Fruit fly (Drosophila melanogaster) whole organism, embryonic: ENCODE measurements around the gene Sk1.

Experiments
- Adf1 ChIP-seq: fragments of 200-800 bp; sonication (Bioruptor generic); IDR thresholded peaks from 2 replicates; pipeline ENCODE4 v1.3.6; 2022; ENCODE audit warnings: missing biosample characterization, missing genetic modification characterization
- BtbVII ChIP-seq: fragments of 200-800 bp; sonication (Bioruptor generic); optimal IDR thresholded peaks from 3 replicates; lab custom pipeline; 2017; ENCODE audit warnings: missing biosample characterization, mild to moderate bottlenecking, missing genetic modification characterization
- CG10543 ChIP-seq: fragments of 200-800 bp; sonication (Bioruptor generic); optimal IDR thresholded peaks from 3 replicates; lab custom pipeline; 2017; ENCODE audit warnings: missing biosample characterization, mild to moderate bottlenecking, missing genetic modification characterization, moderate library complexity
- CG11398 ChIP-seq: fragments of 200-800 bp; sonication (Bioruptor generic); optimal IDR thresholded peaks from 2 replicates; lab custom pipeline; 2016; ENCODE audit warnings: missing biosample characterization, missing genetic modification characterization
- CG12071 ChIP-seq: fragments of 200-800 bp; sonication (Bioruptor generic); optimal IDR thresholded peaks from 3 replicates; lab custom pipeline; 2018; ENCODE audit warnings: missing biosample characterization, mild to moderate bottlenecking, missing genetic modification characterization
- CG13296 ChIP-seq: fragments of 200-800 bp; sonication (Bioruptor generic); optimal IDR thresholded peaks from 3 replicates; lab custom pipeline; 2018; ENCODE audit warnings: missing biosample characterization, mild to moderate bottlenecking, missing genetic modification characterization
- CG14050 ChIP-seq: fragments of 200-800 bp; sonication (Bioruptor generic); IDR thresholded peaks from 3 replicates; pipeline ENCODE4 v1.3.6; 2022; ENCODE audit warnings: missing biosample characterization, missing genetic modification characterization
- CG15269 ChIP-seq: fragments of 200-800 bp; sonication (Bioruptor generic); optimal IDR thresholded peaks from 2 replicates; lab custom pipeline; 2018; ENCODE audit warnings: missing biosample characterization, mild to moderate bottlenecking, missing genetic modification characterization, moderate library complexity
- CG1529 ChIP-seq: fragments of 200-800 bp; sonication (Bioruptor generic); optimal IDR thresholded peaks from 3 replicates; lab custom pipeline; 2018; ENCODE audit warnings: missing biosample characterization, missing genetic modification characterization
- CG16863 ChIP-seq: fragments of 200-800 bp; sonication (Bioruptor generic); optimal IDR thresholded peaks from 3 replicates; lab custom pipeline; 2016; ENCODE audit warnings: missing biosample characterization, missing genetic modification characterization
- CG17359 ChIP-seq: fragments of 200-800 bp; sonication (Bioruptor generic); optimal IDR thresholded peaks from 3 replicates; lab custom pipeline; 2018; ENCODE audit warnings: missing biosample characterization, mild to moderate bottlenecking, missing genetic modification characterization, moderate library complexity
- CG3065 ChIP-seq: fragments of 200-800 bp; sonication (Bioruptor generic); optimal IDR thresholded peaks from 2 replicates; lab custom pipeline; 2016; ENCODE audit warnings: missing biosample characterization, missing genetic modification characterization
- CG34422 ChIP-seq: fragments of 200-800 bp; sonication (Bioruptor generic); IDR thresholded peaks from 3 replicates; pipeline ENCODE4 v1.3.6; 2022; ENCODE audit warnings: missing biosample characterization, missing genetic modification characterization
- CG4820 ChIP-seq: fragments of 200-800 bp; sonication (Bioruptor generic); optimal IDR thresholded peaks from 3 replicates; lab custom pipeline; 2016; ENCODE audit warnings: missing biosample characterization, missing genetic modification characterization
- CG5180 ChIP-seq: fragments of 200-800 bp; sonication (Bioruptor generic); optimal IDR thresholded peaks from 3 replicates; lab custom pipeline; 2017; ENCODE audit warnings: missing biosample characterization, missing genetic modification characterization, mild to moderate bottlenecking, moderate library complexity, missing genetic modification reagents
- CG6272 ChIP-seq: fragments of 200-800 bp; sonication (Bioruptor generic); IDR thresholded peaks from 2 replicates; pipeline ENCODE4 v1.3.6; 2022; ENCODE audit warnings: missing biosample characterization, missing genetic modification characterization
- CG9932 ChIP-seq: fragments of 200-800 bp; sonication (Bioruptor generic); IDR thresholded peaks from 2 replicates; pipeline ENCODE4 v1.3.6; 2022; ENCODE audit warnings: missing biosample characterization, missing genetic modification characterization
- Camta ChIP-seq: fragments of 200-800 bp; sonication (Bioruptor generic); optimal IDR thresholded peaks from 2 replicates; lab custom pipeline; 2016; ENCODE audit warnings: missing biosample characterization, missing genetic modification characterization
- Chrac-16 ChIP-seq: fragments of 200-800 bp; sonication (Bioruptor generic); optimal IDR thresholded peaks from 3 replicates; lab custom pipeline; 2016; ENCODE audit warnings: missing biosample characterization, missing genetic modification characterization
- D ChIP-seq, 2 experiments: fragments of 200-800 bp in 1 of 2; fragments of >200 bp in 1 of 2; sonication (Bioruptor generic) in 1 of 2; optimal IDR thresholded peaks; 2 replicates in 1 of 2; 3 replicates in 1 of 2; lab custom pipeline; 2017; ENCODE audit warnings: mild to moderate bottlenecking in 1 of 2, missing biosample characterization in 1 of 2, missing genetic modification characterization in 1 of 2, missing genetic modification reagents in 1 of 2
- ERR ChIP-seq: fragments of 200-800 bp; sonication (Bioruptor generic); optimal IDR thresholded peaks from 2 replicates; lab custom pipeline; 2016; ENCODE audit warnings: missing biosample characterization, missing genetic modification characterization
- Eip74EF ChIP-seq, 2 experiments: fragments of 200-800 bp in 1 of 2; fragments of >200 bp in 1 of 2; sonication (Bioruptor generic) in 1 of 2; optimal IDR thresholded peaks; 2 replicates each; lab custom pipeline; 2017 to 2019; ENCODE audit warnings: missing biosample characterization in 2 of 2, missing genetic modification characterization in 2 of 2, mild to moderate bottlenecking in 1 of 2, moderate library complexity in 1 of 2
- Ets65A ChIP-seq: fragments of 200-800 bp; sonication (Bioruptor generic); peaks from one replicate; lab custom pipeline; 2016; ENCODE audit warnings: missing biosample characterization, missing genetic modification characterization
- HmgZ ChIP-seq: fragments of 200-800 bp; sonication (Bioruptor generic); optimal IDR thresholded peaks from 2 replicates; lab custom pipeline; 2018; ENCODE audit warnings: missing biosample characterization, mild to moderate bottlenecking, missing genetic modification characterization
- Hr51 ChIP-seq, 2 experiments: fragments of 200-800 bp; sonication (Bioruptor generic); optimal IDR thresholded peaks; 2 replicates in 1 of 2; 3 replicates in 1 of 2; lab custom pipeline; 2016 to 2018; ENCODE audit warnings: missing biosample characterization in 2 of 2, missing genetic modification characterization in 2 of 2, mild to moderate bottlenecking in 1 of 2, moderate library complexity in 1 of 2
- Hsf ChIP-seq: fragments of 200-800 bp; sonication (Bioruptor generic); optimal IDR thresholded peaks from 3 replicates; lab custom pipeline; 2016; ENCODE audit warnings: missing biosample characterization, missing genetic modification characterization
- NC2α ChIP-seq: fragments of 200-800 bp; sonication (Bioruptor generic); optimal IDR thresholded peaks from 2 replicates; lab custom pipeline; 2016; ENCODE audit warnings: missing biosample characterization, missing genetic modification characterization
- NFAT ChIP-seq: fragments of 200-800 bp; sonication (Bioruptor generic); IDR thresholded peaks from 2 replicates; pipeline ENCODE4 v1.3.6; 2022; ENCODE audit warnings: missing biosample characterization, missing genetic modification characterization
- Stat92E ChIP-seq, 3 experiments: fragments of >200 bp in 2 of 3; fragments of 200-800 bp in 1 of 3; sonication (Bioruptor generic) in 1 of 3; optimal IDR thresholded peaks; 2 replicates each; lab custom pipeline; 2017 to 2019; ENCODE audit warnings: missing biosample characterization in 3 of 3, missing genetic modification characterization in 3 of 3, mild to moderate bottlenecking in 1 of 3, moderate library complexity in 1 of 3
- ab ChIP-seq: fragments of 200-800 bp; sonication (Bioruptor generic); optimal IDR thresholded peaks from 2 replicates; lab custom pipeline; 2016; ENCODE audit warnings: missing biosample characterization, missing genetic modification characterization
- ac ChIP-seq: fragments of 200-800 bp; sonication (Bioruptor generic); optimal IDR thresholded peaks from 3 replicates; lab custom pipeline; 2017; ENCODE audit warnings: missing biosample characterization, mild to moderate bottlenecking, missing genetic modification characterization
- al ChIP-seq: fragments of 200-800 bp; sonication (Bioruptor generic); IDR thresholded peaks from 2 replicates; pipeline ENCODE4 v1.3.6; 2022; ENCODE audit warnings: missing biosample characterization, missing genetic modification characterization
- bbx ChIP-seq: fragments of 200-800 bp; sonication (Bioruptor generic); IDR thresholded peaks from 2 replicates; pipeline ENCODE4 v1.3.6; 2022; ENCODE audit warnings: missing biosample characterization, missing genetic modification characterization; ENCODE audit not compliant: partially characterized antibody
- cato ChIP-seq: fragments of 200-800 bp; sonication (Bioruptor generic); optimal IDR thresholded peaks from 2 replicates; lab custom pipeline; 2016; ENCODE audit warnings: missing biosample characterization, missing genetic modification characterization, borderline replicate concordance
- dan ChIP-seq: fragments of 200-800 bp; sonication (Bioruptor generic); IDR thresholded peaks from 2 replicates; pipeline ENCODE4 v1.3.6; 2022; ENCODE audit warnings: missing biosample characterization, missing genetic modification characterization
- dati ChIP-seq: fragments of 200-800 bp; sonication (Bioruptor generic); IDR thresholded peaks from 2 replicates; pipeline ENCODE4 v1.3.6; 2022; ENCODE audit warnings: missing biosample characterization, missing genetic modification characterization
- fd96Cb ChIP-seq: fragments of 200-800 bp; sonication (Bioruptor generic); optimal IDR thresholded peaks from 2 replicates; lab custom pipeline; 2018; ENCODE audit warnings: missing biosample characterization, mild to moderate bottlenecking, missing genetic modification characterization, moderate library complexity
- hbn ChIP-seq: fragments of 200-800 bp; sonication (Bioruptor generic); IDR thresholded peaks from 2 replicates; pipeline ENCODE4 v1.3.6; 2022; ENCODE audit warnings: missing biosample characterization, missing genetic modification characterization; ENCODE audit not compliant: partially characterized antibody
- inv ChIP-seq: fragments of 200-800 bp; sonication (Bioruptor generic); IDR thresholded peaks from 2 replicates; pipeline ENCODE4 v1.3.6; 2022; ENCODE audit warnings: missing biosample characterization, missing genetic modification characterization; ENCODE audit not compliant: partially characterized antibody
- nerfin-1 ChIP-seq: fragments of 200-800 bp; sonication (Bioruptor generic); optimal IDR thresholded peaks from 3 replicates; lab custom pipeline; 2019; ENCODE audit warnings: missing biosample characterization, mild to moderate bottlenecking, missing genetic modification characterization, moderate library complexity
- p53 ChIP-seq: fragments of 200-800 bp; sonication (Bioruptor generic); optimal IDR thresholded peaks from 2 replicates; lab custom pipeline; 2016; ENCODE audit warnings: missing biosample characterization, missing genetic modification characterization
- pzg ChIP-seq: fragments of 200-800 bp; sonication (Bioruptor generic); optimal IDR thresholded peaks from 3 replicates; lab custom pipeline; 2018; ENCODE audit warnings: missing biosample characterization, mild to moderate bottlenecking, missing genetic modification characterization, moderate library complexity
- salm ChIP-seq: fragments of 200-800 bp; sonication (Bioruptor generic); optimal IDR thresholded peaks from 2 replicates; lab custom pipeline; 2018; ENCODE audit warnings: missing biosample characterization, mild to moderate bottlenecking, missing genetic modification characterization
- sc ChIP-seq, 3 experiments: fragments of >200 bp in 2 of 3; fragments of 200-800 bp in 1 of 3; sonication (Bioruptor generic) in 1 of 3; optimal IDR thresholded peaks; 2 replicates in 2 of 3; 3 replicates in 1 of 3; lab custom pipeline; 2017; ENCODE audit warnings: mild to moderate bottlenecking in 1 of 3, missing biosample characterization in 1 of 3, missing genetic modification characterization in 1 of 3, missing genetic modification reagents in 1 of 3
- sens ChIP-seq: fragments of 200-800 bp; sonication (Bioruptor generic); peaks from one replicate; lab custom pipeline; 2016; ENCODE audit warnings: missing biosample characterization, missing genetic modification characterization
- slou ChIP-seq: fragments of 200-800 bp; sonication (Bioruptor generic); optimal IDR thresholded peaks from 3 replicates; lab custom pipeline; 2016; ENCODE audit warnings: missing biosample characterization, missing genetic modification characterization
- sqz ChIP-seq: fragments of 200-800 bp; sonication (Bioruptor generic); optimal IDR thresholded peaks from 3 replicates; lab custom pipeline; 2018; ENCODE audit warnings: missing biosample characterization, mild to moderate bottlenecking, missing genetic modification characterization
- tin ChIP-seq: fragments of 200-800 bp; sonication (Bioruptor generic); optimal IDR thresholded peaks from 3 replicates; lab custom pipeline; 2016; ENCODE audit warnings: missing biosample characterization, missing genetic modification characterization
- tx ChIP-seq: fragments of 200-800 bp; sonication (Bioruptor generic); optimal IDR thresholded peaks from 2 replicates; lab custom pipeline; 2016; ENCODE audit warnings: missing biosample characterization, missing genetic modification characterization

The Sk1 gene

DNA sequence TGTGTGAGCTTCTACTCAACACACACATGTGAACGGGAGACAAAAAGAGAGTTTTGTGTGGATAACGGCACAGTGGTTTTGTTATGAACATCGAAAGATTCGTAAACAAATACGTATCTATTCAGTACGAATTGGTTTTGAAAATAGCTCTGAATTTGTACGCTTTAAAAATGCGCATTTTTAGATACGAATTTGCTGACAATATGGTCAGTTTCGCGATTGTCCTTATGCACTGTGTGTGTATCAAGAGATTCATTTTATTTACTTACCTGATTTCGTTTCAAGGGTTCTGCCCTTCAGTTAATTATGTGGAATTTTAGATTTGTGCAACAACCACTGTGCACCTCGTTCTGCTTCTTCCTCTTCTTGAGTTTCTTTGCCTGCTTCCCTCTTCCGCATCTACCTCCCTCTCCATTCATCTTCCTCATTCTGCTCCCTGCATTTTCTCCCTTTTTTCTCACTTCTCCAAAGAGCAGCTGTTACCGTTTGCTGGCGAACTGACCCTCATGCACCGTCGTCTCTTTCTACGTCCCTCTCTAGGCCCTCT lies 52.5 kb downstream of the Sk1 start (continued):
- TF ChIP-seq fd96Cb (tag; lab: Kevin White, UChicago) (peak; percentile 85), Camta (GFP tag; lab: Kevin White, UChicago) (peak; percentile 67), Chrac-16 (peak; percentile 74), ab (GFP tag; lab: Kevin White, UChicago) (no peak), bbx (GFP tag; lab: Robert Waterston, UW) (no peak), CG17359 (tag; lab: Kevin White, UChicago) (peak; percentile 59), Hr51 (GFP tag; optimal IDR thresholded peaks at IDR 0.05; lab: Kevin White, UChicago) (peak; percentile 19 to 49), Ets65A (GFP tag; lab: Kevin White, UChicago) (peak; percentile 92), CG5180 (GFP tag; lab: Kevin White, UChicago) (peak; percentile 26), CG12071 (GFP tag; lab: Kevin White, UChicago) (peak; percentile 13), sqz (GFP tag; lab: Kevin White, UChicago) (peak; percentile 54), Stat92E (GFP tag; optimal IDR thresholded peaks at IDR 0.05; lab: Kevin White, UChicago) (peak in 1 of 3 experiments; percentile 78), Hsf (GFP tag; lab: Kevin White, UChicago) (peak; percentile 83), inv (no peak), NFAT (no peak), dati (GFP tag; lab: Robert Waterston, UW) (no peak), tx (peak; percentile 41), CG14050 (GFP tag; lab: Robert Waterston, UW) (no peak), CG6272 (GFP tag; lab: Robert Waterston, UW) (no peak), HmgZ (no peak), dan (peak; percentile 29; the same call in 1 of the 2 replicates), CG13296 (GFP tag; lab: Kevin White, UChicago) (no peak), NC2α (GFP tag; lab: Kevin White, UChicago) (peak; percentile 55), BtbVII (GFP tag; lab: Kevin White, UChicago) (no peak), CG10543 (GFP tag; lab: Kevin White, UChicago) (no peak), Adf1 (GFP tag; lab: Robert Waterston, UW) (no peak), sc (optimal IDR thresholded peaks at IDR 0.05; lab: Kevin White, UChicago) (no peak), sc (GFP tag; optimal IDR thresholded peaks at IDR 0.05; lab: Kevin White, UChicago) (peak; percentile 70), CG16863 (GFP tag; lab: Kevin White, UChicago) (peak; percentile 73), CG3065 (GFP tag; lab: Kevin White, UChicago) (peak; percentile 25), CG9932 (GFP tag; lab: Robert Waterston, UW) (no peak), salm (tag; lab: Kevin White, UChicago) (peak; percentile 43), Eip74EF (GFP tag; optimal IDR thresholded peaks at IDR 0.05; lab: Kevin White, UChicago) (peak in 1 of 2 experiments; percentile 68), ERR (GFP tag; lab: Kevin White, UChicago) (no peak), CG34422 (GFP tag; lab: Robert Waterston, UW) (peak; percentile 61; the same call in 1 of the 3 replicates), pzg (GFP tag; lab: Kevin White, UChicago) (no peak), CG15269 (tag; lab: Kevin White, UChicago) (peak; percentile 36), p53 (GFP tag; lab: Kevin White, UChicago) (no peak), hbn (GFP tag; lab: Robert Waterston, UW) (no peak), ac (GFP tag; lab: Kevin White, UChicago) (peak; percentile 45), slou (GFP tag; lab: Kevin White, UChicago) (no peak), D (optimal IDR thresholded peaks at IDR 0.05; lab: Kevin White, UChicago) (no peak), D (GFP tag; optimal IDR thresholded peaks at IDR 0.05; lab: Kevin White, UChicago) (peak; percentile 88), CG1529 (GFP tag; lab: Kevin White, UChicago) (peak; percentile 86), cato (GFP tag; lab: Kevin White, UChicago) (peak; percentile 66), CG4820 (GFP tag; lab: Kevin White, UChicago) (peak; percentile 68), CG11398 (GFP tag; lab: Kevin White, UChicago) (peak; percentile 34), nerfin-1 (tag; lab: Kevin White, UChicago) (peak; percentile 84), sens (GFP tag; lab: Kevin White, UChicago) (peak; percentile 98), al (GFP tag; lab: Robert Waterston, UW) (no peak), tin (peak; percentile 76)
